Worm (Caenorhabditis elegans) whole organism, L1 larva: ENCODE measurements around the gene rpl-39.
A peak's percentile ranks its signal among the peaks of the same experiment; 100 is the strongest.

Experiments
- C34B4.2 ChIP-seq: sonication (generic microtip); optimal IDR thresholded peaks from 2 replicates; lab custom pipeline; 2017; ENCODE audit warnings: mild to moderate bottlenecking, missing genetic modification characterization, missing compliant biosample characterization
- F16B12.6 ChIP-seq: fragments of 150-350 bp; optimal IDR thresholded peaks from 2 replicates; lab custom pipeline; 2014; ENCODE audit warnings: missing biosample characterization, missing genetic modification characterization
- aha-1 ChIP-seq: fragments of 150-350 bp; optimal IDR thresholded peaks from 2 replicates; lab custom pipeline; 2014; ENCODE audit warnings: missing biosample characterization, missing genetic modification characterization
- ama-1 ChIP-seq: fragments of 150-350 bp; optimal IDR thresholded peaks from 2 replicates; lab custom pipeline; 2014
- blmp-1 ChIP-seq: fragments of 150-350 bp; optimal IDR thresholded peaks from 2 replicates; lab custom pipeline; 2014; ENCODE audit warnings: missing biosample characterization, missing genetic modification characterization
- ceh-63 ChIP-seq: fragments of 200-800 bp; sonication (Bioruptor generic); optimal IDR thresholded peaks from 2 replicates; lab custom pipeline; 2018; ENCODE audit warnings: mild to moderate bottlenecking, missing genetic modification characterization, missing compliant biosample characterization
- ceh-8 ChIP-seq: fragments of 200-800 bp; sonication (Bioruptor generic); optimal IDR thresholded peaks from 2 replicates; lab custom pipeline; 2018; ENCODE audit warnings: mild to moderate bottlenecking, missing genetic modification characterization, moderate library complexity, missing compliant biosample characterization
- ceh-82 ChIP-seq, 3 experiments: fragments of 150-350 bp in 1 of 3; sonication (generic microtip) in 2 of 3; optimal IDR thresholded peaks; 2 replicates each; lab custom pipeline; 2014 to 2017; ENCODE audit warnings: missing biosample characterization in 3 of 3, missing genetic modification characterization in 3 of 3
- ceh-88 ChIP-seq: fragments of 200-800 bp; sonication (Bioruptor generic); IDR thresholded peaks from 2 replicates; pipeline ENCODE4 v1.3.6; 2022; ENCODE audit warnings: missing genetic modification characterization, missing compliant biosample characterization
- ceh-90 ChIP-seq: sonication (generic microtip); optimal IDR thresholded peaks from 2 replicates; lab custom pipeline; 2016; ENCODE audit warnings: missing genetic modification characterization, missing compliant biosample characterization
- ces-1 ChIP-seq: fragments of 150-350 bp; optimal IDR thresholded peaks from 2 replicates; lab custom pipeline; 2014; ENCODE audit warnings: missing biosample characterization, missing genetic modification reagents, missing genetic modification characterization
- dsc-1 ChIP-seq: sonication (generic microtip); optimal IDR thresholded peaks from 2 replicates; lab custom pipeline; 2016; ENCODE audit warnings: mild to moderate bottlenecking, missing genetic modification characterization, missing compliant biosample characterization
- elt-2 ChIP-seq: sonication (generic microtip); optimal IDR thresholded peaks from 2 replicates; lab custom pipeline; 2016; ENCODE audit warnings: missing genetic modification characterization, mild to moderate bottlenecking, inconsistent platforms, missing compliant biosample characterization, missing genetic modification reagents
- elt-3 ChIP-seq, 6 experiments: fragments of 150-350 bp in 1 of 6; sonication (generic microtip); optimal IDR thresholded peaks; 2 replicates each; lab custom pipeline; 2017 to 2018; ENCODE audit warnings: missing biosample characterization in 6 of 6, missing genetic modification characterization in 6 of 6, inconsistent platforms in 1 of 6
- fkh-10 ChIP-seq: sonication (generic microtip); optimal IDR thresholded peaks from 2 replicates; lab custom pipeline; 2017; ENCODE audit warnings: missing biosample characterization, missing genetic modification reagents, missing genetic modification characterization
- fkh-4 ChIP-seq: sonication (generic microtip); optimal IDR thresholded peaks from 2 replicates; lab custom pipeline; 2016; ENCODE audit warnings: missing compliant biosample characterization, missing genetic modification characterization, borderline replicate concordance
- fkh-8 ChIP-seq: sonication (generic microtip); optimal IDR thresholded peaks from 2 replicates; lab custom pipeline; 2016; ENCODE audit warnings: mild to moderate bottlenecking, missing genetic modification characterization, missing compliant biosample characterization
- fos-1 ChIP-seq: fragments of 150-350 bp; optimal IDR thresholded peaks from 2 replicates; lab custom pipeline; 2014; ENCODE audit warnings: missing biosample characterization, missing genetic modification characterization
- grh-1 ChIP-seq: fragments of 200-800 bp; sonication (Bioruptor generic); IDR thresholded peaks from 2 replicates; pipeline ENCODE4 v1.3.6; 2022; ENCODE audit warnings: missing genetic modification reagents, missing genetic modification characterization, missing compliant biosample characterization
- isw-1 ChIP-seq: fragments of 200-800 bp; sonication (Bioruptor generic); IDR thresholded peaks from 2 replicates; pipeline ENCODE4 v1.3.6; 2022; ENCODE audit warnings: missing genetic modification characterization, missing compliant biosample characterization
- jun-1 ChIP-seq: fragments of 150-350 bp; optimal IDR thresholded peaks from 2 replicates; lab custom pipeline; 2014; ENCODE audit warnings: missing biosample characterization, missing genetic modification reagents, missing genetic modification characterization
- lin-14 ChIP-seq: fragments of 200-800 bp; sonication (Bioruptor generic); optimal IDR thresholded peaks from 2 replicates; lab custom pipeline; 2018; ENCODE audit warnings: mild to moderate bottlenecking, missing genetic modification characterization, moderate library complexity, missing compliant biosample characterization
- lin-15B ChIP-seq: fragments of 150-350 bp; sonication (generic microtip); optimal IDR thresholded peaks from 3 replicates; lab custom pipeline; 2014; ENCODE audit warnings: missing biosample characterization, missing genetic modification characterization
- lin-39 ChIP-seq: fragments of 150-350 bp; optimal IDR thresholded peaks from 2 replicates; lab custom pipeline; 2014; ENCODE audit warnings: missing biosample characterization, missing genetic modification reagents, missing genetic modification characterization
- lsy-2 ChIP-seq, 2 experiments: fragments of 150-350 bp; optimal IDR thresholded peaks; 2 replicates each; lab custom pipeline; 2014; ENCODE audit warnings: missing biosample characterization in 2 of 2, missing genetic modification characterization in 2 of 2
- mdl-1 ChIP-seq, 2 experiments: fragments of 150-350 bp; optimal IDR thresholded peaks; 2 replicates each; lab custom pipeline; 2014 to 2017; ENCODE audit warnings: missing biosample characterization in 2 of 2, missing genetic modification characterization in 2 of 2, inconsistent platforms in 1 of 2
- mef-2 ChIP-seq: fragments of 150-350 bp; optimal IDR thresholded peaks from 2 replicates; lab custom pipeline; 2014; ENCODE audit warnings: missing biosample characterization, missing genetic modification characterization
- mep-1 ChIP-seq: fragments of 150-350 bp; optimal IDR thresholded peaks from 2 replicates; lab custom pipeline; 2014; ENCODE audit warnings: missing biosample characterization, missing genetic modification characterization
- nhr-11 ChIP-seq: fragments of 150-350 bp; optimal IDR thresholded peaks from 2 replicates; lab custom pipeline; 2014; ENCODE audit warnings: missing biosample characterization, missing genetic modification characterization
- nhr-19 ChIP-seq: fragments of 200-800 bp; sonication (Bioruptor generic); conservative IDR thresholded peaks from 2 replicates; pipeline ENCODE4 v1.3.6; 2022; ENCODE audit warnings: missing genetic modification characterization, missing compliant biosample characterization
- nhr-20 ChIP-seq: sonication (generic microtip); optimal IDR thresholded peaks from 2 replicates; lab custom pipeline; 2016; ENCODE audit warnings: mild to moderate bottlenecking, missing genetic modification characterization, missing compliant biosample characterization
- nhr-47 ChIP-seq: sonication (generic microtip); optimal IDR thresholded peaks from 2 replicates; lab custom pipeline; 2016; ENCODE audit warnings: mild to moderate bottlenecking, missing genetic modification characterization, moderate library complexity, missing compliant biosample characterization
- nhr-71 ChIP-seq: sonication (generic microtip); optimal IDR thresholded peaks from 2 replicates; lab custom pipeline; 2016; ENCODE audit warnings: mild to moderate bottlenecking, missing genetic modification characterization, moderate library complexity, missing compliant biosample characterization
- nhr-76 ChIP-seq: sonication (generic microtip); optimal IDR thresholded peaks from 2 replicates; lab custom pipeline; 2017; ENCODE audit warnings: missing biosample characterization, missing genetic modification characterization
- nhr-85 ChIP-seq: sonication (generic microtip); peaks from one replicate; lab custom pipeline; 2016; ENCODE audit warnings: missing genetic modification characterization, inconsistent platforms, missing compliant biosample characterization
- pax-3 ChIP-seq: fragments of 200-800 bp; sonication (Bioruptor generic); optimal IDR thresholded peaks from 2 replicates; lab custom pipeline; 2018; ENCODE audit warnings: mild to moderate bottlenecking, missing genetic modification characterization, moderate library complexity, missing compliant biosample characterization
- pqm-1 ChIP-seq: sonication (generic microtip); optimal IDR thresholded peaks from 3 replicates; lab custom pipeline; 2017; ENCODE audit warnings: missing biosample characterization, missing genetic modification characterization
- rnt-1 ChIP-seq: sonication (generic microtip); optimal IDR thresholded peaks from 2 replicates; lab custom pipeline; 2016; ENCODE audit warnings: mild to moderate bottlenecking, missing genetic modification characterization, moderate library complexity, missing compliant biosample characterization
- skn-1 ChIP-seq: fragments of 150-350 bp; optimal IDR thresholded peaks from 2 replicates; lab custom pipeline; 2014; ENCODE audit warnings: missing biosample characterization, missing genetic modification characterization
- snpc-4 ChIP-seq: fragments of 150-350 bp; optimal IDR thresholded peaks from 2 replicates; lab custom pipeline; 2014; ENCODE audit warnings: missing biosample characterization, missing genetic modification characterization
- snu-23 ChIP-seq: sonication (generic microtip); optimal IDR thresholded peaks from 2 replicates; lab custom pipeline; 2016; ENCODE audit warnings: missing genetic modification characterization, missing compliant biosample characterization
- swsn-7 ChIP-seq: sonication (generic microtip); optimal IDR thresholded peaks from 2 replicates; lab custom pipeline; 2016; ENCODE audit warnings: missing genetic modification characterization, missing compliant biosample characterization
- tbx-2 ChIP-seq: sonication (generic microtip); optimal IDR thresholded peaks from 2 replicates; lab custom pipeline; 2016; ENCODE audit warnings: missing genetic modification characterization, missing compliant biosample characterization
- tlp-1 ChIP-seq: fragments of 150-350 bp; optimal IDR thresholded peaks from 2 replicates; lab custom pipeline; 2014; ENCODE audit warnings: missing biosample characterization, missing genetic modification characterization
- unc-130 ChIP-seq: fragments of 150-350 bp; optimal IDR thresholded peaks from 2 replicates; lab custom pipeline; 2017; ENCODE audit warnings: missing biosample characterization, missing genetic modification characterization, inconsistent platforms
- unc-62 ChIP-seq: fragments of 150-350 bp; optimal IDR thresholded peaks from 2 replicates; lab custom pipeline; 2014; ENCODE audit warnings: missing biosample characterization, missing genetic modification reagents, missing genetic modification characterization
- unc-98 ChIP-seq: fragments of 200-800 bp; sonication (Bioruptor generic); IDR thresholded peaks from 2 replicates; pipeline ENCODE4 v1.3.6; 2022; ENCODE audit warnings: missing genetic modification characterization, missing compliant biosample characterization
- vab-15 ChIP-seq: sonication (generic microtip); optimal IDR thresholded peaks from 2 replicates; lab custom pipeline; 2017; ENCODE audit warnings: missing genotype, mild to moderate bottlenecking, missing genetic modification characterization, missing compliant biosample characterization
- xbp-1 ChIP-seq: sonication (generic microtip); optimal IDR thresholded peaks from 2 replicates; lab custom pipeline; 2016; ENCODE audit warnings: missing genetic modification characterization, missing compliant biosample characterization
- zip-4 ChIP-seq: fragments of 200-800 bp; sonication (Bioruptor generic); optimal IDR thresholded peaks from 2 replicates; lab custom pipeline; 2018; ENCODE audit warnings: mild to moderate bottlenecking, missing genetic modification characterization, moderate library complexity, missing compliant biosample characterization
- ztf-11 ChIP-seq, 2 experiments: sonication (generic microtip); optimal IDR thresholded peaks; 2 replicates each; lab custom pipeline; 2016 to 2017; ENCODE audit warnings: missing genetic modification characterization in 2 of 2, missing biosample characterization in 1 of 2, missing compliant biosample characterization in 1 of 2
- ztf-4 ChIP-seq: fragments of 150-350 bp; optimal IDR thresholded peaks from 2 replicates; lab custom pipeline; 2014; ENCODE audit warnings: missing biosample characterization, missing genetic modification characterization

Gene rpl-39

DNA sequence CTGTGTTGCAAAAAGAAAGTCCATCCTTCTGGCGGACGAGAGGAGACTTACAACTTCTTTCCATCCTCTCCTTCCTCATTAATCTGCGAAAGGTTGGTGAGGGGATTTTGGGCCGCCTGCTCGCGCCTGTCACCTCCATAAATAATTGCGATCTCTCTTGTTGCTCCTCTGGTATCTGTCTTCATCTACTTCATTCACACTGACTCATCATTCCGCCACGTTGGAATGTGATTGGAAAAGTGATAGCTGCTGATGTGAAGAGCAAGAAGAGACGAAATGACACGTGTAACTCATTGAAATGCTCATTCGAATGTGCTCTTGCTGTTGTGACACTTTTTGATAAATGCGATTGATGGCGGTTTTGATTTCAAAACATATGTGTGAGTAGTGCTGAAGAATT lies 46.8 kb upstream of the rpl-39 start:
- peak; percentile 31 to 45 for TF ChIP-seq lsy-2 (tag; optimal IDR thresholded peaks at IDR 0.05; lab: Kevin White, UChicago)
- TF ChIP-seq tbx-2 (tag; lab: Kevin White, UChicago): peak; percentile 33
- TF ChIP-seq unc-98 (GFP tag; lab: Robert Waterston, UW): 0 out of 2 replicates have a peak, but pooled peaks have one; percentile 27
- TF ChIP-seq mef-2 (tag; lab: Kevin White, UChicago): peak; percentile 33
- no peak for TF ChIP-seq grh-1 (GFP tag; lab: Robert Waterston, UW)
- TF ChIP-seq mdl-1 (tag; optimal IDR thresholded peaks at IDR 0.05; lab: Kevin White, UChicago): peak in 1 of 2 experiments; percentile 15
- TF ChIP-seq nhr-71 (tag; lab: Kevin White, UChicago): peak; percentile 86
- TF ChIP-seq nhr-20 (tag; lab: Kevin White, UChicago): peak; percentile 44
- TF ChIP-seq isw-1 (GFP tag; lab: Robert Waterston, UW): no peak
- no peak for TF ChIP-seq ceh-88 (GFP tag; lab: Robert Waterston, UW)
- peak; percentile 46 for TF ChIP-seq unc-130 (tag; lab: Kevin White, UChicago)
- peak; percentile 23 for TF ChIP-seq lin-39
- peak; percentile 90 for TF ChIP-seq lin-14
- peak; percentile 39 for TF ChIP-seq fos-1 (tag; lab: Kevin White, UChicago)
- peak; percentile 37 for TF ChIP-seq swsn-7
- TF ChIP-seq jun-1 (tag; lab: Kevin White, UChicago): no peak
- TF ChIP-seq pqm-1 (tag; lab: Kevin White, UChicago): no peak
- peak; percentile 53 for TF ChIP-seq snu-23 (GFP tag; lab: Kevin White, UChicago)
- TF ChIP-seq rnt-1: peak; percentile 80
- TF ChIP-seq lin-15B (tag; lab: Kevin White, UChicago): no peak
- TF ChIP-seq xbp-1 (tag; lab: Kevin White, UChicago): peak; percentile 29
- peak; percentile 47 for TF ChIP-seq nhr-19
- TF ChIP-seq ztf-4: peak; percentile 56
- TF ChIP-seq dsc-1 (tag; lab: Kevin White, UChicago): peak; percentile 49
- TF ChIP-seq nhr-11: no peak
- no peak for TF ChIP-seq vab-15 (tag; lab: Kevin White, UChicago)

DNA sequence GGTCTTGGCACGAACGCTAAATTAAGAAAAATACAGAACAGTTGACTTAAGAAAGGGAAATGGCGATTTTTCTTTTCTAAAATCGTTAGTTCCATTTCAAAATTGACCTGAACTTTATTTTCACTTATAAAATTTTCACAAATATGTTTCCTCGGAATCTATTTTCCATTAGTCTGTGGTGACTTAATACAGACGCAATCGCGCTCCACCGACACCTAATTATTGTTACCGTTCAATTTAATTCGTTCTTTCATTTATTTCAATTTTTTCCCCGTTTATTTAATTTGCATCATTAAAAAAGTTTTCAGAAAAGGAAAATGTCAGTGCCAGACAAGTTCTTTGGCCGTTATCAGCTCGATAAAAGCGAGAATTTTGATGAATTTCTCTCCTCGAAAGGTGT lies 44.4 kb upstream of the rpl-39 start, which contains the start of gene lbp-4:
TSS of gene lbp-4 (plus strand) at position 309 of the 400 bp plus-strand sequence.
- TF ChIP-seq nhr-76 (tag; lab: Kevin White, UChicago) (no peak), pax-3 (no peak), ceh-82 (tag; optimal IDR thresholded peaks at IDR 0.05; lab: Kevin White, UChicago) (peak in 1 of 3 experiments; percentile 30), mep-1 (tag; lab: Kevin White, UChicago) (no peak), pqm-1 (tag; lab: Kevin White, UChicago) (no peak), fkh-10 (GFP tag; lab: Kevin White, UChicago) (no peak), ztf-4 (no peak), ztf-11 (tag; optimal IDR thresholded peaks at IDR 0.05; lab: Kevin White, UChicago) (peak in 1 of 2 experiments; percentile 33), nhr-47 (tag; lab: Kevin White, UChicago) (peak; percentile 36), elt-2 (tag; lab: Kevin White, UChicago) (no peak), nhr-11 (no peak), C34B4.2 (tag; lab: Kevin White, UChicago) (no peak), dsc-1 (tag; lab: Kevin White, UChicago) (peak; percentile 16), ceh-8 (GFP tag; lab: Kevin White, UChicago) (no peak), ces-1 (GFP tag; lab: Kevin White, UChicago) (no peak), blmp-1 (tag; lab: Kevin White, UChicago) (no peak), mdl-1 (tag; optimal IDR thresholded peaks at IDR 0.05; lab: Kevin White, UChicago) (no peak), fkh-8 (tag; lab: Kevin White, UChicago) (peak; percentile 7), skn-1 (peak; percentile 12), unc-98 (GFP tag; lab: Robert Waterston, UW) (no peak), nhr-20 (tag; lab: Kevin White, UChicago) (peak; percentile 54), ama-1 (lab: Kevin White, UChicago) (no peak), F16B12.6 (tag; lab: Kevin White, UChicago) (peak; percentile 3), zip-4 (GFP tag; lab: Kevin White, UChicago) (no peak), tlp-1 (tag; lab: Kevin White, UChicago) (no peak), ceh-88 (GFP tag; lab: Robert Waterston, UW) (no peak), mef-2 (tag; lab: Kevin White, UChicago) (no peak), fkh-4 (tag; lab: Kevin White, UChicago) (no peak), tbx-2 (tag; lab: Kevin White, UChicago) (peak; percentile 15), ceh-63 (GFP tag; lab: Kevin White, UChicago) (no peak), nhr-85 (tag; lab: Kevin White, UChicago) (no peak), elt-3 (tag; optimal IDR thresholded peaks at IDR 0.05; lab: Kevin White, UChicago) (peak in 1 of 6 experiments; percentile 17), snpc-4 (tag; lab: Kevin White, UChicago) (peak; percentile 3), lin-15B (tag; lab: Kevin White, UChicago) (peak; percentile 26), unc-62 (no peak), aha-1 (tag; lab: Kevin White, UChicago) (no peak), ceh-90 (tag; lab: Kevin White, UChicago) (no peak)
